Fruit fly (Drosophila melanogaster) whole organism, embryonic: ENCODE measurements around the gene pix.

Source experiments
- Ada2b ChIP-seq: fragments of 200-800 bp; sonication (Bioruptor generic); IDR thresholded peaks from 2 replicates; pipeline ENCODE4 v1.3.6; 2022; ENCODE audit warnings: missing biosample characterization, missing genetic modification characterization
- Adf1 ChIP-seq: fragments of 200-800 bp; sonication (Bioruptor generic); IDR thresholded peaks from 2 replicates; pipeline ENCODE4 v1.3.6; 2022; ENCODE audit warnings: missing biosample characterization, missing genetic modification characterization
- Awh ChIP-seq: fragments of 200-800 bp; sonication (Bioruptor generic); IDR thresholded peaks from 2 replicates; pipeline ENCODE4, ENCODE4 v1.3.6; 2022; ENCODE audit warnings: missing biosample characterization, missing genetic modification characterization
- CG11695 ChIP-seq: fragments of 200-800 bp; sonication (Bioruptor generic); IDR thresholded peaks from 3 replicates; pipeline ENCODE4 v1.3.6; 2022; ENCODE audit warnings: missing biosample characterization, missing genetic modification characterization
- CG11696 ChIP-seq: fragments of 200-800 bp; sonication (Bioruptor generic); IDR thresholded peaks from 2 replicates; pipeline ENCODE4 v1.3.6; 2022; ENCODE audit warnings: missing biosample characterization, missing genetic modification characterization
- CG11723 ChIP-seq: fragments of 200-800 bp; sonication (Bioruptor generic); optimal IDR thresholded peaks from 2 replicates; lab custom pipeline; 2017; ENCODE audit warnings: missing biosample characterization, mild to moderate bottlenecking, missing genetic modification characterization
- CG12769 ChIP-seq: fragments of 200-800 bp; sonication (Bioruptor generic); optimal IDR thresholded peaks from 2 replicates; lab custom pipeline; 2019; ENCODE audit warnings: missing biosample characterization, mild to moderate bottlenecking, missing genetic modification characterization, moderate library complexity
- CG14050 ChIP-seq: fragments of 200-800 bp; sonication (Bioruptor generic); IDR thresholded peaks from 3 replicates; pipeline ENCODE4 v1.3.6; 2022; ENCODE audit warnings: missing biosample characterization, missing genetic modification characterization
- CG15269 ChIP-seq: fragments of 200-800 bp; sonication (Bioruptor generic); optimal IDR thresholded peaks from 2 replicates; lab custom pipeline; 2018; ENCODE audit warnings: missing biosample characterization, mild to moderate bottlenecking, missing genetic modification characterization, moderate library complexity
- CG1602 ChIP-seq: fragments of 200-800 bp; sonication (Bioruptor generic); optimal IDR thresholded peaks from 3 replicates; lab custom pipeline; 2016; ENCODE audit warnings: missing biosample characterization, missing genetic modification characterization
- CG17361 ChIP-seq: fragments of 200-800 bp; sonication (Bioruptor generic); IDR thresholded peaks from 3 replicates; pipeline ENCODE4 v1.3.6; 2022; ENCODE audit warnings: missing biosample characterization, missing genetic modification characterization
- CG18262 ChIP-seq: fragments of 200-800 bp; optimal IDR thresholded peaks from 3 replicates; lab custom pipeline; 2019; ENCODE audit warnings: missing biosample characterization, mild to moderate bottlenecking, missing genetic modification characterization, moderate library complexity
- CG18599 ChIP-seq: fragments of 200-800 bp; sonication (Bioruptor generic); optimal IDR thresholded peaks from 3 replicates; lab custom pipeline; 2017; ENCODE audit warnings: missing biosample characterization, missing genetic modification characterization, mild to moderate bottlenecking, moderate library complexity, missing genetic modification reagents
- CG18619 ChIP-seq: fragments of 200-800 bp; sonication (Bioruptor generic); optimal IDR thresholded peaks from 3 replicates; lab custom pipeline; 2017; ENCODE audit warnings: missing biosample characterization, mild to moderate bottlenecking, missing genetic modification characterization
- CG18764 ChIP-seq: fragments of 200-800 bp; sonication (Bioruptor generic); optimal IDR thresholded peaks from 3 replicates; lab custom pipeline; 2016; ENCODE audit warnings: missing biosample characterization, missing genetic modification characterization
- CG30431 ChIP-seq: fragments of 200-800 bp; sonication (Bioruptor generic); optimal IDR thresholded peaks from 2 replicates; lab custom pipeline; 2017; ENCODE audit warnings: missing biosample characterization, missing genetic modification characterization
- CG31224 ChIP-seq: fragments of 200-800 bp; sonication (Bioruptor generic); IDR thresholded peaks from 2 replicates; pipeline ENCODE4 v1.3.6; 2022; ENCODE audit warnings: missing biosample characterization, missing genetic modification characterization
- CG31441 ChIP-seq: fragments of 200-800 bp; sonication (Bioruptor generic); IDR thresholded peaks from 2 replicates; pipeline ENCODE4 v1.3.6; 2022; ENCODE audit warnings: missing biosample characterization, missing genetic modification characterization
- CG34224 ChIP-seq: fragments of 200-800 bp; sonication (Bioruptor generic); IDR thresholded peaks from 3 replicates; pipeline ENCODE4 v1.3.6; 2022; ENCODE audit warnings: missing biosample characterization, missing genetic modification characterization; ENCODE audit not compliant: partially characterized antibody
- CG6791 ChIP-seq: fragments of 200-800 bp; sonication (Bioruptor generic); IDR thresholded peaks from 3 replicates; pipeline ENCODE4 v1.3.6; 2022; ENCODE audit warnings: missing biosample characterization, missing genetic modification characterization; ENCODE audit not compliant: partially characterized antibody
- CG6813 ChIP-seq: fragments of 200-800 bp; sonication (Bioruptor generic); optimal IDR thresholded peaks from 2 replicates; lab custom pipeline; 2017; ENCODE audit warnings: missing biosample characterization, missing genetic modification characterization, mild to moderate bottlenecking, moderate library complexity, missing genetic modification reagents
- CG7745 ChIP-seq: fragments of 200-800 bp; sonication (Bioruptor generic); optimal IDR thresholded peaks from 2 replicates; lab custom pipeline; 2018; ENCODE audit warnings: missing biosample characterization, mild to moderate bottlenecking, missing genetic modification characterization, moderate library complexity
- CG7839 ChIP-seq: fragments of 200-800 bp; sonication (Bioruptor generic); optimal IDR thresholded peaks from 3 replicates; lab custom pipeline; 2018; ENCODE audit warnings: missing biosample characterization, mild to moderate bottlenecking, missing genetic modification characterization, moderate library complexity
- CG8290 ChIP-seq, 3 experiments: fragments of 200-800 bp; sonication (Bioruptor generic); optimal IDR thresholded peaks; 2 replicates each; lab custom pipeline; 2016 to 2019; ENCODE audit warnings: missing biosample characterization in 3 of 3, missing genetic modification characterization in 3 of 3, mild to moderate bottlenecking in 2 of 3, moderate library complexity in 1 of 3
- CG8388 ChIP-seq: fragments of 200-800 bp; sonication (Bioruptor generic); optimal IDR thresholded peaks from 2 replicates; lab custom pipeline; 2019; ENCODE audit warnings: missing biosample characterization, mild to moderate bottlenecking, missing genetic modification characterization, moderate library complexity
- Doc3 ChIP-seq: fragments of 200-800 bp; sonication (Bioruptor generic); IDR thresholded peaks from 3 replicates; pipeline ENCODE4 v1.3.6; 2022; ENCODE audit warnings: missing biosample characterization, missing genetic modification characterization; ENCODE audit not compliant: partially characterized antibody
- Gsc ChIP-seq: fragments of 200-800 bp; sonication (Bioruptor generic); IDR thresholded peaks from 2 replicates; pipeline ENCODE4 v1.3.6; 2022; ENCODE audit warnings: missing biosample characterization, missing genetic modification characterization
- Hr39 ChIP-seq: fragments of >200 bp; optimal IDR thresholded peaks from 2 replicates; lab custom pipeline; 2017
- Med ChIP-seq: fragments of 200-800 bp; sonication (Bioruptor generic); peaks from one replicate; lab custom pipeline; 2016; ENCODE audit warnings: missing biosample characterization, missing genetic modification characterization, mild to moderate bottlenecking, inconsistent platforms, moderate library complexity
- Oli ChIP-seq: fragments of 200-800 bp; sonication (Bioruptor generic); optimal IDR thresholded peaks from 2 replicates; lab custom pipeline; 2018; ENCODE audit warnings: missing biosample characterization, mild to moderate bottlenecking, missing genetic modification characterization, moderate library complexity
- Spps ChIP-seq: fragments of 200-800 bp; sonication (Bioruptor generic); optimal IDR thresholded peaks from 2 replicates; lab custom pipeline; 2018; ENCODE audit warnings: missing biosample characterization, mild to moderate bottlenecking, missing genetic modification characterization
- abd-A ChIP-seq: fragments of 200-800 bp; sonication (Bioruptor generic); optimal IDR thresholded peaks from 3 replicates; lab custom pipeline; 2019; ENCODE audit warnings: missing biosample characterization, mild to moderate bottlenecking, missing genetic modification characterization, moderate library complexity
- ap ChIP-seq: fragments of 200-800 bp; sonication (Bioruptor generic); IDR thresholded peaks from 2 replicates; pipeline ENCODE4 v1.3.6; 2022; ENCODE audit warnings: missing biosample characterization, missing genetic modification characterization
- btn ChIP-seq: fragments of 200-800 bp; sonication (Bioruptor generic); optimal IDR thresholded peaks from 2 replicates; lab custom pipeline; 2016; ENCODE audit warnings: missing biosample characterization, missing genetic modification characterization
- chinmo ChIP-seq: fragments of 200-800 bp; sonication (Bioruptor generic); IDR thresholded peaks from 4 replicates; pipeline ENCODE4 v1.3.6; 2022; ENCODE audit warnings: missing biosample characterization, missing genetic modification characterization; ENCODE audit not compliant: partially characterized antibody
- dan ChIP-seq: fragments of 200-800 bp; sonication (Bioruptor generic); IDR thresholded peaks from 2 replicates; pipeline ENCODE4 v1.3.6; 2022; ENCODE audit warnings: missing biosample characterization, missing genetic modification characterization
- dpn ChIP-seq, 2 experiments: fragments of 200-800 bp; sonication (Bioruptor generic); optimal IDR thresholded peaks; 3 replicates each; lab custom pipeline; 2016; ENCODE audit warnings: missing biosample characterization in 2 of 2, missing genetic modification characterization in 2 of 2
- en ChIP-seq: fragments of 200-800 bp; sonication (Bioruptor generic); optimal IDR thresholded peaks from 2 replicates; lab custom pipeline; 2016; ENCODE audit warnings: missing biosample characterization, missing genetic modification characterization
- fd102C ChIP-seq: fragments of 200-800 bp; sonication (Bioruptor generic); optimal IDR thresholded peaks from 2 replicates; lab custom pipeline; 2018; ENCODE audit warnings: missing biosample characterization, mild to moderate bottlenecking, missing genetic modification characterization, moderate library complexity
- hbn ChIP-seq: fragments of 200-800 bp; sonication (Bioruptor generic); IDR thresholded peaks from 2 replicates; pipeline ENCODE4 v1.3.6; 2022; ENCODE audit warnings: missing biosample characterization, missing genetic modification characterization; ENCODE audit not compliant: partially characterized antibody
- inv ChIP-seq: fragments of 200-800 bp; sonication (Bioruptor generic); IDR thresholded peaks from 2 replicates; pipeline ENCODE4 v1.3.6; 2022; ENCODE audit warnings: missing biosample characterization, missing genetic modification characterization; ENCODE audit not compliant: partially characterized antibody
- jumu ChIP-seq: fragments of 200-800 bp; sonication (Bioruptor generic); optimal IDR thresholded peaks from 3 replicates; lab custom pipeline; 2016; ENCODE audit warnings: missing biosample characterization, missing genetic modification characterization
- lbe ChIP-seq: fragments of 200-800 bp; sonication (Bioruptor generic); optimal IDR thresholded peaks from 2 replicates; lab custom pipeline; 2016; ENCODE audit warnings: missing biosample characterization, mild to moderate bottlenecking, missing genetic modification characterization
- lov ChIP-seq, 2 experiments: fragments of 200-800 bp in 1 of 2; fragments of >200 bp in 1 of 2; sonication (Bioruptor generic) in 1 of 2; IDR thresholded peaks in 1 of 2; optimal IDR thresholded peaks in 1 of 2; 2 replicates in 1 of 2; 3 replicates in 1 of 2; pipeline versions ENCODE4 v1.3.6 to Lab custom; 2017 to 2022; ENCODE audit warnings: missing biosample characterization in 1 of 2, missing genetic modification characterization in 1 of 2
- maf-S ChIP-seq: fragments of 200-800 bp; sonication (Bioruptor generic); optimal IDR thresholded peaks from 2 replicates; lab custom pipeline; 2016; ENCODE audit warnings: missing biosample characterization, missing genetic modification characterization
- pan ChIP-seq, 4 experiments: fragments of >200 bp in 3 of 4; fragments of 200-800 bp in 1 of 4; sonication (Bioruptor generic) in 1 of 4; optimal IDR thresholded peaks in 3 of 4; IDR thresholded peaks in 1 of 4; 2 replicates each; pipeline versions ENCODE4 v1.3.6 to Lab custom; 2017 to 2022; ENCODE audit warnings: missing biosample characterization in 2 of 4, missing genetic modification characterization in 2 of 4, mixed read lengths in 1 of 4
- ro ChIP-seq: fragments of 200-800 bp; sonication (Bioruptor generic); IDR thresholded peaks from 2 replicates; pipeline ENCODE4 v1.3.6; 2022; ENCODE audit warnings: missing biosample characterization, missing genetic modification characterization
- scrt ChIP-seq: fragments of 200-800 bp; sonication (Bioruptor generic); optimal IDR thresholded peaks from 2 replicates; lab custom pipeline; 2018; ENCODE audit warnings: missing biosample characterization, mild to moderate bottlenecking, missing genetic modification characterization, moderate library complexity
- shn ChIP-seq: fragments of 200-800 bp; sonication (Bioruptor generic); optimal IDR thresholded peaks from 3 replicates; lab custom pipeline; 2016; ENCODE audit warnings: missing biosample characterization, missing genetic modification characterization

Gene pix

dm6 chr3L:8929527-8929926, 45.0 kb downstream of the pix start:
- TF ChIP-seq jumu (GFP tag; lab: Kevin White, UChicago) = no peak
- TF ChIP-seq ap (GFP tag; lab: Robert Waterston, UW) = no peak
- peak; percentile 17; the same call in 1 of the 2 replicates for TF ChIP-seq CG31441
- no peak for TF ChIP-seq pan (optimal IDR thresholded peaks at IDR 0.05; lab: Kevin White, UChicago)
- TF ChIP-seq pan (GFP tag; optimal IDR thresholded peaks at IDR 0.05 in 1 of 2, IDR thresholded peaks at IDR 0.05 in 1 of 2) = peak in 1 of 2 experiments; percentile 46
- no peak for TF ChIP-seq CG18764 (GFP tag; lab: Kevin White, UChicago)
- TF ChIP-seq ro (GFP tag; lab: Robert Waterston, UW) = no peak
- 0 out of 3 replicates have a peak, but pooled peaks have one; percentile 35 for TF ChIP-seq CG11695
- TF ChIP-seq CG8388 (GFP tag; lab: Kevin White, UChicago) = no peak
- TF ChIP-seq inv (GFP tag; lab: Robert Waterston, UW) = no peak
- TF ChIP-seq CG11696 (GFP tag; lab: Robert Waterston, UW) = 0 out of 2 replicates have a peak, but pooled peaks have one; percentile 24
- no peak for TF ChIP-seq CG30431 (GFP tag; lab: Kevin White, UChicago)
- no peak for TF ChIP-seq shn
- no peak for TF ChIP-seq btn
- TF ChIP-seq dan (GFP tag; lab: Robert Waterston, UW) = no peak
- no peak for TF ChIP-seq CG1602
- peak; percentile 23 for TF ChIP-seq Oli (tag; lab: Kevin White, UChicago)
- no peak for TF ChIP-seq Gsc (GFP tag; lab: Robert Waterston, UW)
- TF ChIP-seq en (GFP tag; lab: Kevin White, UChicago) = no peak
- TF ChIP-seq CG18619 = no peak
- TF ChIP-seq CG6791 = no peak
- TF ChIP-seq Ada2b (GFP tag; lab: Robert Waterston, UW) = 0 out of 2 replicates have a peak, but pooled peaks have one; percentile 20
- TF ChIP-seq hbn = no peak
- TF ChIP-seq dpn (GFP tag; optimal IDR thresholded peaks at IDR 0.05; lab: Kevin White, UChicago) = no peak
- TF ChIP-seq fd102C (GFP tag; lab: Kevin White, UChicago) = no peak
- TF ChIP-seq Adf1 (GFP tag; lab: Robert Waterston, UW) = no peak
- peak; percentile 11; the same call in 1 of the 3 replicates for TF ChIP-seq CG14050 (GFP tag; lab: Robert Waterston, UW)
- 0 out of 3 replicates have a peak, but pooled peaks have one; percentile 17 for TF ChIP-seq CG17361 (GFP tag; lab: Robert Waterston, UW)
- TF ChIP-seq Med = peak; percentile 63
- TF ChIP-seq Awh (GFP tag; lab: Robert Waterston, UW) = no peak
- TF ChIP-seq CG31224 (GFP tag; lab: Robert Waterston, UW) = no peak
- no peak for TF ChIP-seq CG7839
- no peak for TF ChIP-seq CG8290 (GFP tag; optimal IDR thresholded peaks at IDR 0.05; lab: Kevin White, UChicago)
- no peak for TF ChIP-seq CG8290 (tag; optimal IDR thresholded peaks at IDR 0.05; lab: Kevin White, UChicago)
- no peak for TF ChIP-seq maf-S
- TF ChIP-seq CG12769 = no peak
- no peak for TF ChIP-seq CG6813 (GFP tag; lab: Kevin White, UChicago)
- TF ChIP-seq CG34224 (GFP tag; lab: Robert Waterston, UW) = no peak
- TF ChIP-seq Spps (tag; lab: Kevin White, UChicago) = no peak
- no peak for TF ChIP-seq lbe (GFP tag; lab: Kevin White, UChicago)
- TF ChIP-seq chinmo (GFP tag; lab: Robert Waterston, UW) = no peak
- TF ChIP-seq CG18262 (tag; lab: Kevin White, UChicago) = peak; percentile 14
- TF ChIP-seq Doc3 = no peak
- TF ChIP-seq scrt = no peak
- TF ChIP-seq CG11723 = no peak
- TF ChIP-seq Hr39 = no peak
- TF ChIP-seq CG18599 = peak; percentile 32
- TF ChIP-seq CG7745 (tag; lab: Kevin White, UChicago) = no peak
- no peak for TF ChIP-seq abd-A (tag; lab: Kevin White, UChicago)
- TF ChIP-seq lov (optimal IDR thresholded peaks at IDR 0.05; lab: Kevin White, UChicago) = no peak
- TF ChIP-seq lov (GFP tag; IDR thresholded peaks at IDR 0.05; lab: Robert Waterston, UW) = no peak
- peak; percentile 20 for TF ChIP-seq CG15269
